Worm (Caenorhabditis elegans) whole organism, young adult: ENCODE data around the gene R04B5.5.

ENCODE experiments used
- C17E4.6 ChIP-seq: fragments of 200-800 bp; sonication (Bioruptor generic); IDR thresholded peaks from 2 replicates; pipeline ENCODE4 v1.3.6; 2022; ENCODE audit warnings: missing genetic modification reagents, missing genetic modification characterization, missing compliant biosample characterization
- F33H1.4 ChIP-seq: fragments of 200-800 bp; sonication (Bioruptor generic); IDR thresholded peaks from 2 replicates; pipeline ENCODE4 v1.3.6; 2022; ENCODE audit warnings: missing genetic modification reagents, missing genetic modification characterization, missing compliant biosample characterization
- athp-1 ChIP-seq: sonication (generic microtip); optimal IDR thresholded peaks from 2 replicates; lab custom pipeline; 2017; ENCODE audit warnings: mild to moderate bottlenecking, missing genetic modification characterization, missing compliant biosample characterization
- ceh-40 ChIP-seq: fragments of 200-800 bp; sonication (Bioruptor generic); IDR thresholded peaks from 2 replicates; pipeline ENCODE4 v1.3.6; 2022; ENCODE audit warnings: missing genetic modification characterization, missing compliant biosample characterization
- let-526 ChIP-seq: fragments of 200-800 bp; sonication (Bioruptor generic); IDR thresholded peaks from 2 replicates; pipeline ENCODE4 v1.3.6; 2022; ENCODE audit warnings: missing genetic modification reagents, missing genetic modification characterization, missing compliant biosample characterization
- madf-8 ChIP-seq: fragments of 200-800 bp; sonication (Bioruptor generic); conservative IDR thresholded peaks from 2 replicates; pipeline ENCODE4 v1.3.6; 2022; ENCODE audit warnings: missing genetic modification reagents, missing genetic modification characterization, missing compliant biosample characterization
- nfya-1 ChIP-seq: sonication (generic microtip); optimal IDR thresholded peaks from 2 replicates; lab custom pipeline; 2017; ENCODE audit warnings: antibody characterized with exemption, missing compliant biosample characterization, missing genetic modification characterization, borderline replicate concordance; ENCODE audit not compliant: insufficient read depth
- nhr-90 ChIP-seq: sonication (generic microtip); optimal IDR thresholded peaks from 2 replicates; lab custom pipeline; 2016; ENCODE audit warnings: missing genotype, mild to moderate bottlenecking, missing genetic modification characterization, missing compliant biosample characterization
- pbrm-1 ChIP-seq: fragments of 200-800 bp; sonication (Bioruptor generic); IDR thresholded peaks from 2 replicates; pipeline ENCODE4 v1.3.6; 2022; ENCODE audit warnings: missing genetic modification reagents, missing genetic modification characterization, missing compliant biosample characterization
- pha-4 ChIP-seq: fragments of 150-350 bp; sonication (generic microtip); optimal IDR thresholded peaks from 2 replicates; lab custom pipeline; 2014; ENCODE audit warnings: missing biosample characterization, missing genetic modification reagents, missing genetic modification characterization
- snpc-4 ChIP-seq, 5 experiments: fragments of 150-350 bp in 1 of 5; sonication (generic microtip) in 4 of 5; optimal IDR thresholded peaks; 2 replicates each; lab custom pipeline; 2014 to 2018; ENCODE audit warnings: missing genetic modification characterization in 5 of 5, missing biosample characterization in 3 of 5, antibody characterized with exemption in 2 of 5, mild to moderate bottlenecking in 2 of 5, missing compliant biosample characterization in 2 of 5, missing genotype in 2 of 5, moderate library complexity in 2 of 5, missing genetic modification reagents in 1 of 5

- no peak for TF ChIP-seq F33H1.4
- TF ChIP-seq athp-1 (tag; lab: Kevin White, UChicago), result no peak
- TF ChIP-seq nhr-90 (tag; lab: Kevin White, UChicago), result no peak
- no peak for TF ChIP-seq pbrm-1 (GFP tag; lab: Robert Waterston, UW)
- no peak for TF ChIP-seq C17E4.6
- TF ChIP-seq nfya-1 (tag; lab: Kevin White, UChicago), result no peak
- no peak for TF ChIP-seq madf-8 (GFP tag; lab: Robert Waterston, UW)
- no peak for TF ChIP-seq pha-4 (tag; lab: Kevin White, UChicago)
- TF ChIP-seq let-526 (GFP tag; lab: Robert Waterston, UW), result no peak
- TF ChIP-seq ceh-40, result no peak
- TF ChIP-seq snpc-4 (GFP tag; optimal IDR thresholded peaks at IDR 0.05; lab: Kevin White, UChicago), result no peak
- no peak for TF ChIP-seq snpc-4 (tag; optimal IDR thresholded peaks at IDR 0.05; lab: Kevin White, UChicago)
Observed at ce11 chrV:10098429-10098828, 11.1 kb downstream of the R04B5.5 start, which contains the start of gene ugt-47.
